Worm (Caenorhabditis elegans): ENCODE measurements around the gene tdp-1.

The tdp-1 gene

ce11 chrII:8997479-8997878, at the start of gene tdp-1, which contains the start of gene F44G4.3:
Gene tdp-1, plus strand, starts transcription at chrII:8997825.
Gene F44G4.3, minus strand, starts transcription at chrII:8997662.
- TF ChIP-seq hmg-4 (GFP tag; optimal IDR thresholded peaks at IDR 0.05) (no peak), ceh-36 (tag; optimal IDR thresholded peaks at IDR 0.05) (no peak), hnd-1 (tag; optimal IDR thresholded peaks at IDR 0.05) (no peak), ceh-13 (GFP tag; optimal IDR thresholded peaks at IDR 0.05) (no peak), tbx-37 (GFP tag; conservative IDR thresholded peaks at IDR 0.05) (no peak), B0310.2 (tag; optimal IDR thresholded peaks at IDR 0.05) (no peak), ama-1 (optimal IDR thresholded peaks at IDR 0.05) (no peak), F13C5.2 (tag; optimal IDR thresholded peaks at IDR 0.05) (no peak), hmbx-1 (tag; optimal IDR thresholded peaks at IDR 0.05) (no peak), pes-1 (GFP tag; IDR thresholded peaks at IDR 0.05) (no peak), scrt-1 (GFP tag; IDR thresholded peaks at IDR 0.05) (no peak), aly-1 (tag; optimal IDR thresholded peaks at IDR 0.05) (no peak), tbx-11 (GFP tag; IDR thresholded peaks at IDR 0.05) (no peak), sea-1 (GFP tag; conservative IDR thresholded peaks at IDR 0.05) (no peak), flt-1 (GFP tag; IDR thresholded peaks at IDR 0.05) (no peak), tra-4 (tag; optimal IDR thresholded peaks at IDR 0.05) (no peak), ets-7 (tag; optimal IDR thresholded peaks at IDR 0.05) (no peak)

- TF ChIP-seq tra-4 (tag; optimal IDR thresholded peaks at IDR 0.05) (no peak), tbx-11 (GFP tag; IDR thresholded peaks at IDR 0.05) (no peak), F13C5.2 (tag; optimal IDR thresholded peaks at IDR 0.05) (no peak), B0310.2 (tag; optimal IDR thresholded peaks at IDR 0.05) (no peak), ama-1 (optimal IDR thresholded peaks at IDR 0.05) (no peak), hnd-1 (tag; optimal IDR thresholded peaks at IDR 0.05) (no peak), ceh-13 (GFP tag; optimal IDR thresholded peaks at IDR 0.05) (no peak), ceh-36 (tag; optimal IDR thresholded peaks at IDR 0.05) (no peak), aly-1 (tag; optimal IDR thresholded peaks at IDR 0.05) (no peak), pes-1 (GFP tag; IDR thresholded peaks at IDR 0.05) (no peak), sea-1 (GFP tag; conservative IDR thresholded peaks at IDR 0.05) (no peak), scrt-1 (GFP tag; IDR thresholded peaks at IDR 0.05) (no peak), hmg-4 (GFP tag; optimal IDR thresholded peaks at IDR 0.05) (no peak), flt-1 (GFP tag; IDR thresholded peaks at IDR 0.05) (no peak)
Observed at ce11 chrII:8948640-8949039, 49.0 kb upstream of the tdp-1 start.

- TF ChIP-seq tbx-37 (GFP tag; conservative IDR thresholded peaks at IDR 0.05), result no peak
- no peak for TF ChIP-seq tbx-11 (GFP tag; IDR thresholded peaks at IDR 0.05)
- TF ChIP-seq hnd-1 (tag; optimal IDR thresholded peaks at IDR 0.05), result no peak
- no peak for TF ChIP-seq flt-1 (GFP tag; IDR thresholded peaks at IDR 0.05)
Observed at ce11 chrII:8951270-8951669, 46.4 kb upstream of the tdp-1 start.

ce11 chrII:8953703-8954102, 43.9 kb upstream of the tdp-1 start:
- TF ChIP-seq hmg-4 (GFP tag; optimal IDR thresholded peaks at IDR 0.05) (no peak), flt-1 (GFP tag; IDR thresholded peaks at IDR 0.05) (no peak), pes-1 (GFP tag; IDR thresholded peaks at IDR 0.05) (no peak)

ce11 chrII:8956896-8957295, 40.7 kb upstream of the tdp-1 start:
- TF ChIP-seq hmg-4 (GFP tag; optimal IDR thresholded peaks at IDR 0.05) (no peak), ceh-13 (GFP tag; optimal IDR thresholded peaks at IDR 0.05) (no peak), ama-1 (optimal IDR thresholded peaks at IDR 0.05) (no peak), tra-4 (tag; optimal IDR thresholded peaks at IDR 0.05) (no peak), F13C5.2 (tag; optimal IDR thresholded peaks at IDR 0.05) (no peak), flt-1 (GFP tag; IDR thresholded peaks at IDR 0.05) (no peak)

- TF ChIP-seq hmbx-1 (tag; optimal IDR thresholded peaks at IDR 0.05) (no peak), pes-1 (GFP tag; IDR thresholded peaks at IDR 0.05) (no peak), scrt-1 (GFP tag; IDR thresholded peaks at IDR 0.05) (no peak), hmg-4 (GFP tag; optimal IDR thresholded peaks at IDR 0.05) (no peak), ceh-13 (GFP tag; optimal IDR thresholded peaks at IDR 0.05) (no peak), ets-7 (tag; optimal IDR thresholded peaks at IDR 0.05) (no peak), B0310.2 (tag; optimal IDR thresholded peaks at IDR 0.05) (no peak), ama-1 (optimal IDR thresholded peaks at IDR 0.05) (no peak), aly-1 (tag; optimal IDR thresholded peaks at IDR 0.05) (no peak), flt-1 (GFP tag; IDR thresholded peaks at IDR 0.05) (no peak), ceh-36 (tag; optimal IDR thresholded peaks at IDR 0.05) (no peak), tra-4 (tag; optimal IDR thresholded peaks at IDR 0.05) (no peak), sea-1 (GFP tag; conservative IDR thresholded peaks at IDR 0.05) (no peak), hnd-1 (tag; optimal IDR thresholded peaks at IDR 0.05) (no peak)
Observed at ce11 chrII:8959081-8959480, 38.5 kb upstream of the tdp-1 start.

ce11 chrII:8960414-8960813, 37.2 kb upstream of the tdp-1 start, which contains the start of gene cal-2:
Gene cal-2, plus strand, starts transcription at chrII:8960714.
- TF ChIP-seq flt-1 (GFP tag; IDR thresholded peaks at IDR 0.05), result no peak
- TF ChIP-seq scrt-1 (GFP tag; IDR thresholded peaks at IDR 0.05), result no peak
- TF ChIP-seq F13C5.2 (tag; optimal IDR thresholded peaks at IDR 0.05), result no peak
- TF ChIP-seq hmg-4 (GFP tag; optimal IDR thresholded peaks at IDR 0.05), result no peak
- TF ChIP-seq ets-7 (tag; optimal IDR thresholded peaks at IDR 0.05), result no peak
- TF ChIP-seq B0310.2 (tag; optimal IDR thresholded peaks at IDR 0.05), result no peak
- no peak for TF ChIP-seq ama-1 (optimal IDR thresholded peaks at IDR 0.05)
- no peak for TF ChIP-seq ceh-13 (GFP tag; optimal IDR thresholded peaks at IDR 0.05)
- no peak for TF ChIP-seq hmbx-1 (tag; optimal IDR thresholded peaks at IDR 0.05)

- no peak for TF ChIP-seq ceh-36 (tag; optimal IDR thresholded peaks at IDR 0.05)
- TF ChIP-seq ama-1 (optimal IDR thresholded peaks at IDR 0.05), result no peak
- no peak for TF ChIP-seq hnd-1 (tag; optimal IDR thresholded peaks at IDR 0.05)
- TF ChIP-seq scrt-1 (GFP tag; IDR thresholded peaks at IDR 0.05), result no peak
- no peak for TF ChIP-seq tbx-11 (GFP tag; IDR thresholded peaks at IDR 0.05)
- TF ChIP-seq sea-1 (GFP tag; conservative IDR thresholded peaks at IDR 0.05), result no peak
- no peak for TF ChIP-seq ets-7 (tag; optimal IDR thresholded peaks at IDR 0.05)
- TF ChIP-seq hmg-4 (GFP tag; optimal IDR thresholded peaks at IDR 0.05), result no peak
Observed at ce11 chrII:8961450-8961849, 36.2 kb upstream of the tdp-1 start.

All from whole organism, early embryonic.